Worm (Caenorhabditis elegans): ENCODE measurements around the gene tag-180.

DNA sequence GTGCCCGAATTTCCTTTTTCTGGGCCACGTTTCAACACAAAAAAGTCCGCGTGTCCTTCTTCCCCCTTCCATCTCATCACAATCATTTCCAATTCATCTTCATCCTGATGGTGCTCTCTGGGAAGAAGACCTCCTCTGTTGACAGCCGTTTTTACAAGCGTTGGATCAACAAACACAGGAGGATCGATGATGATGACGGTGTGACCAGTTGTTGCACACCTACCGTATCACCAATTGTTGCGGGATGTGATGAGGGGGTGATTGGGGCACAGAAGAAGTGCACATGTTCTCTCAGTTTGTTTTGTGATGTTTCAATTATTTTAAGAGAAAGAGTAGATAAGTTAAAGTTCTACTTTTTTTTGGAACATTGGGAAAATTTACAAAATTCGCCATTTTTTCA lies 53.7 kb downstream of the tag-180 start:
- TF ChIP-seq nhr-12 (tag; optimal IDR thresholded peaks at IDR 0.05) (no peak), nhr-11 (tag; optimal IDR thresholded peaks at IDR 0.05) (no peak), mdl-1 (tag; optimal IDR thresholded peaks at IDR 0.05) (no peak)

Measured in whole organism, L2 larva.